Fruit fly (Drosophila melanogaster): Measurements from ENCODE around the gene CG13398.

CG13398 gene

DNA sequence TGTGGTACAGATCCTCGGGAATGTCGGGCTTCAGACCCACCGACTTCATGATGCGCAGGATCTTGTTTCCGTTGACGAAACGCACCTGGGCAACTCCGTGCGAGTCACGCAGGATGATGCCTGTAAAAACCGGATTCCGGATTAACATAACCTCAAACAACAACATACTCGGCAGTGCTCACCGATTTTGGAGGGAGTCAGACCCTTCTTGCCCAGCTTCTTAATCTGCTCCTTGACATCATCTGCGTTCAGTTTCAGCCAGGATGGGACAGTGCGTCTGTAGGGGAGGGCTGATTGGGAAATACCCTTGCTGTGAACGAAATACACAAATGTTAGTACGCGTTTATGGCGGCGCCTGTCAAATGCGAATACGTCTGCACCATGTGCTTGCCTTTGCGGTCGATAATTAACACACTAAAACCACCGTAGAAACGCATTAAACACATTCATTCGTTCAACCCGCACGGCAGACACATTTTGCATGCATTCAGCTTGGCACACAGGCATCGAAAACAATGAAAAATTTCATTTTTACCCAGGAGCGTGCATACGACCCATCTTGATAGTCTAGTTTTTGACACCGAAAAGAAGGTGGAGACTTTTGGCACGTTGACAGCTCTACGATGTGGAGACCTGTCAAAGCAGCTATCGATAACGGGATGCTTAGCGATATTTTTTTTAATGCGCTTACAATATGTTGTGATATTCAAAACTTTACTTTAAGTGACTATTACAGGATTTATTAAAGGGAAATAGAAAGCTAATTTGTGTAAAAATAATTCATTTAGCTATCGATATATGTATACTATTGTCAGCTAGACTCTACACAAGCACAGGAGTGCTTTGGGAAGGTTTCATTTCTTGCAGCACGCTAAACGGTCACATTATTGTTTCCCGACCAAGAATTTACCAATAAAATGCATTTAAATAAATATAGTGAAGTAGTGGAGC, 50.8 kb downstream of the CG13398 start, which contains the start of the genes RpS13 and CSN8 (continued):
- TF ChIP-seq nau (GFP tag; optimal IDR thresholded peaks at IDR 0.05) (peak; percentile 16), insv (GFP tag; optimal IDR thresholded peaks at IDR 0.05) (peak in 1 of 2 experiments; percentile 40), CG15514 (GFP tag; optimal IDR thresholded peaks at IDR 0.05) (peak; percentile 60), CG13296 (GFP tag; optimal IDR thresholded peaks at IDR 0.05) (peak; percentile 38), CHES-1-like (GFP tag; optimal IDR thresholded peaks at IDR 0.05) (peak; percentile 8), Aef1 (GFP tag; IDR thresholded peaks at IDR 0.05) (no peak), row (GFP tag; IDR thresholded peaks at IDR 0.05) (peak; percentile 49), CG13894 (tag; optimal IDR thresholded peaks at IDR 0.05) (peak; percentile 47), CG8359 (GFP tag; optimal IDR thresholded peaks at IDR 0.05; ENCODE audit: borderline replicate concordance) (peak; percentile 27), grau (tag; optimal IDR thresholded peaks at IDR 0.05) (peak; percentile 7), Pdp1 (GFP tag; optimal IDR thresholded peaks at IDR 0.05) (peak in 1 of 2 experiments; percentile 9), YL-1 (GFP tag; optimal IDR thresholded peaks at IDR 0.05) (peak; percentile 92), CG12299 (tag; optimal IDR thresholded peaks at IDR 0.05) (peak; percentile 56), CG17802 (tag; optimal IDR thresholded peaks at IDR 0.05) (no peak), Dref (GFP tag; IDR thresholded peaks at IDR 0.05) (peak; percentile 75), CG1792 (GFP tag; optimal IDR thresholded peaks at IDR 0.05) (no peak), unpg (GFP tag; optimal IDR thresholded peaks at IDR 0.05) (peak; percentile 27), cato (GFP tag; optimal IDR thresholded peaks at IDR 0.05; ENCODE audit: borderline replicate concordance) (no peak), CG3847 (GFP tag; IDR thresholded peaks at IDR 0.05) (0 out of 2 replicates have a peak, but pooled peaks have one; percentile 7), CG34376 (GFP tag; optimal IDR thresholded peaks at IDR 0.05) (peak; percentile 68), CG14014 (GFP tag; IDR thresholded peaks at IDR 0.05) (no peak), CG3995 (GFP tag; optimal IDR thresholded peaks at IDR 0.05) (peak; percentile 81), sd (tag; optimal IDR thresholded peaks at IDR 0.05) (peak; percentile 27), pnt (GFP tag; optimal IDR thresholded peaks at IDR 0.05) (no peak), CG17385 (GFP tag; optimal IDR thresholded peaks at IDR 0.05) (peak; percentile 29), eve (GFP tag; optimal IDR thresholded peaks at IDR 0.05) (peak in 1 of 2 experiments; percentile 69), trh (GFP tag; optimal IDR thresholded peaks at IDR 0.05) (no peak), CG11723 (GFP tag; optimal IDR thresholded peaks at IDR 0.05) (no peak), bcd (GFP tag; optimal IDR thresholded peaks at IDR 0.05) (peak; percentile 11), sna (GFP tag; IDR thresholded peaks at IDR 0.05; ENCODE audit: partially characterized antibody) (peak; percentile 95), CG1233 (GFP tag; optimal IDR thresholded peaks at IDR 0.05) (peak; percentile 12), corto (GFP tag; optimal IDR thresholded peaks at IDR 0.05) (no peak), pho (GFP tag; optimal IDR thresholded peaks at IDR 0.05) (peak; percentile 29), Mes4 (GFP tag; optimal IDR thresholded peaks at IDR 0.05) (peak; percentile 26), fd96Cb (tag; optimal IDR thresholded peaks at IDR 0.05) (no peak), CTCF (GFP tag; optimal IDR thresholded peaks at IDR 0.05) (peak; percentile 7), CG2120 (GFP tag; optimal IDR thresholded peaks at IDR 0.05) (no peak), Ada2b (GFP tag; IDR thresholded peaks at IDR 0.05) (no peak), CG6791 (GFP tag; IDR thresholded peaks at IDR 0.05; ENCODE audit: partially characterized antibody) (peak; percentile 86), Dll (GFP tag; IDR thresholded peaks at IDR 0.05; ENCODE audit: partially characterized antibody) (peak; percentile 97), CG8924 (tag; optimal IDR thresholded peaks at IDR 0.05) (peak; percentile 38), hbn (GFP tag; IDR thresholded peaks at IDR 0.05; ENCODE audit: partially characterized antibody) (peak; percentile 93), tap (tag; optimal IDR thresholded peaks at IDR 0.05) (peak; percentile 11), Hsf (GFP tag; optimal IDR thresholded peaks at IDR 0.05) (peak; percentile 39), Bgb (GFP tag; IDR thresholded peaks at IDR 0.05; ENCODE audit: partially characterized antibody) (peak; percentile 90), tio (GFP tag; optimal IDR thresholded peaks at IDR 0.05) (no peak), Asciz (GFP tag; optimal IDR thresholded peaks at IDR 0.05) (peak; percentile 37), Med (GFP tag) (peak; percentile 61)

Measured in whole organism, embryonic.